Fruit fly (Drosophila melanogaster) whole organism, embryonic: ENCODE results near the gene grnd.

ENCODE experiments used
- Abd-B ChIP-seq: fragments of 200-800 bp; sonication (Bioruptor generic); optimal IDR thresholded peaks from 2 replicates; lab custom pipeline; 2018; ENCODE audit warnings: missing biosample characterization, mild to moderate bottlenecking, missing genetic modification characterization, moderate library complexity
- Adf1 ChIP-seq: fragments of 200-800 bp; sonication (Bioruptor generic); IDR thresholded peaks from 2 replicates; pipeline ENCODE4 v1.3.6; 2022; ENCODE audit warnings: missing biosample characterization, missing genetic modification characterization
- Bgb ChIP-seq: fragments of 200-800 bp; sonication (Bioruptor generic); IDR thresholded peaks from 2 replicates; pipeline ENCODE4 v1.3.6; 2022; ENCODE audit warnings: missing biosample characterization, missing genetic modification characterization; ENCODE audit not compliant: partially characterized antibody
- Blimp-1 ChIP-seq: fragments of 200-800 bp; sonication (Bioruptor generic); optimal IDR thresholded peaks from 3 replicates; lab custom pipeline; 2018; ENCODE audit warnings: missing biosample characterization, missing genetic modification characterization, mild to moderate bottlenecking, moderate library complexity, missing genetic modification reagents
- CG10462 ChIP-seq: fragments of 200-800 bp; sonication (Bioruptor generic); optimal IDR thresholded peaks from 2 replicates; lab custom pipeline; 2016; ENCODE audit warnings: missing biosample characterization, missing genetic modification characterization
- CG10565 ChIP-seq: fragments of 200-800 bp; sonication (Bioruptor generic); optimal IDR thresholded peaks from 3 replicates; lab custom pipeline; 2016; ENCODE audit warnings: missing biosample characterization, mild to moderate bottlenecking, missing genetic modification characterization
- CG11398 ChIP-seq: fragments of 200-800 bp; sonication (Bioruptor generic); optimal IDR thresholded peaks from 2 replicates; lab custom pipeline; 2016; ENCODE audit warnings: missing biosample characterization, missing genetic modification characterization
- CG12155 ChIP-seq: fragments of 200-800 bp; sonication (Bioruptor generic); optimal IDR thresholded peaks from 3 replicates; lab custom pipeline; 2016; ENCODE audit warnings: missing biosample characterization, missing genetic modification characterization
- CG13775 ChIP-seq: fragments of 200-800 bp; sonication (Bioruptor generic); optimal IDR thresholded peaks from 3 replicates; lab custom pipeline; 2017; ENCODE audit warnings: missing biosample characterization, mild to moderate bottlenecking, missing genetic modification characterization
- CG14710 ChIP-seq: fragments of 200-800 bp; sonication (Bioruptor generic); optimal IDR thresholded peaks from 3 replicates; lab custom pipeline; 2019; ENCODE audit warnings: missing biosample characterization, mild to moderate bottlenecking, missing genetic modification characterization, moderate library complexity
- CG15269 ChIP-seq: fragments of 200-800 bp; sonication (Bioruptor generic); optimal IDR thresholded peaks from 2 replicates; lab custom pipeline; 2018; ENCODE audit warnings: missing biosample characterization, mild to moderate bottlenecking, missing genetic modification characterization, moderate library complexity
- CG16813 ChIP-seq: fragments of 200-800 bp; sonication (Bioruptor generic); IDR thresholded peaks from 3 replicates; pipeline ENCODE4 v1.3.6; 2022; ENCODE audit warnings: missing biosample characterization, missing genetic modification characterization; ENCODE audit not compliant: partially characterized antibody
- CG1792 ChIP-seq: fragments of 200-800 bp; sonication (Bioruptor generic); optimal IDR thresholded peaks from 2 replicates; lab custom pipeline; 2016; ENCODE audit warnings: missing biosample characterization, missing genetic modification characterization
- CG30403 ChIP-seq: fragments of 200-800 bp; sonication (Bioruptor generic); optimal IDR thresholded peaks from 3 replicates; lab custom pipeline; 2016; ENCODE audit warnings: missing biosample characterization, missing genetic modification characterization
- CG3407 ChIP-seq: fragments of 200-800 bp; sonication (Bioruptor generic); optimal IDR thresholded peaks from 2 replicates; lab custom pipeline; 2018; ENCODE audit warnings: missing biosample characterization, mild to moderate bottlenecking, missing genetic modification characterization
- CG4424 ChIP-seq: fragments of 200-800 bp; sonication (Bioruptor generic); optimal IDR thresholded peaks from 3 replicates; lab custom pipeline; 2016; ENCODE audit warnings: missing biosample characterization, missing genetic modification characterization
- CG4730 ChIP-seq: fragments of 200-800 bp; sonication (Bioruptor generic); IDR thresholded peaks from 2 replicates; pipeline ENCODE4 v1.3.6; 2022; ENCODE audit warnings: missing biosample characterization, missing genetic modification characterization
- CG6683 ChIP-seq: fragments of 200-800 bp; sonication (Bioruptor generic); optimal IDR thresholded peaks from 2 replicates; lab custom pipeline; 2017; ENCODE audit warnings: missing biosample characterization, mild to moderate bottlenecking, missing genetic modification characterization, missing genetic modification reagents
- CG6813 ChIP-seq: fragments of 200-800 bp; sonication (Bioruptor generic); optimal IDR thresholded peaks from 2 replicates; lab custom pipeline; 2017; ENCODE audit warnings: missing biosample characterization, missing genetic modification characterization, mild to moderate bottlenecking, moderate library complexity, missing genetic modification reagents
- CG8478 ChIP-seq: fragments of >200 bp; optimal IDR thresholded peaks from 2 replicates; lab custom pipeline; 2018
- CHES-1-like ChIP-seq: fragments of 200-800 bp; sonication (Bioruptor generic); optimal IDR thresholded peaks from 2 replicates; lab custom pipeline; 2016; ENCODE audit warnings: missing biosample characterization, missing genetic modification characterization
- Chrac-16 ChIP-seq: fragments of 200-800 bp; sonication (Bioruptor generic); optimal IDR thresholded peaks from 3 replicates; lab custom pipeline; 2016; ENCODE audit warnings: missing biosample characterization, missing genetic modification characterization
- Dek ChIP-seq: fragments of 200-800 bp; sonication (Bioruptor generic); optimal IDR thresholded peaks from 3 replicates; lab custom pipeline; 2019; ENCODE audit warnings: missing biosample characterization, mild to moderate bottlenecking, missing genetic modification characterization, moderate library complexity
- Doc3 ChIP-seq: fragments of 200-800 bp; sonication (Bioruptor generic); IDR thresholded peaks from 3 replicates; pipeline ENCODE4 v1.3.6; 2022; ENCODE audit warnings: missing biosample characterization, missing genetic modification characterization; ENCODE audit not compliant: partially characterized antibody
- HLH3B ChIP-seq: fragments of 200-800 bp; sonication (Bioruptor generic); IDR thresholded peaks from 2 replicates; pipeline ENCODE4 v1.3.6; 2022; ENCODE audit warnings: missing biosample characterization, missing genetic modification characterization
- Hmx ChIP-seq: fragments of 200-800 bp; sonication (Bioruptor generic); optimal IDR thresholded peaks from 2 replicates; lab custom pipeline; 2016; ENCODE audit warnings: missing biosample characterization, missing genetic modification characterization
- Hsf ChIP-seq: fragments of 200-800 bp; sonication (Bioruptor generic); optimal IDR thresholded peaks from 3 replicates; lab custom pipeline; 2016; ENCODE audit warnings: missing biosample characterization, missing genetic modification characterization
- Jarid2 ChIP-seq: fragments of 200-800 bp; sonication (Bioruptor generic); optimal IDR thresholded peaks from 3 replicates; lab custom pipeline; 2017; ENCODE audit warnings: mild to moderate bottlenecking, missing biosample characterization, missing genetic modification reagents, missing genetic modification characterization
- Med ChIP-seq: fragments of 200-800 bp; sonication (Bioruptor generic); peaks from one replicate; lab custom pipeline; 2016; ENCODE audit warnings: missing biosample characterization, missing genetic modification characterization, mild to moderate bottlenecking, inconsistent platforms, moderate library complexity
- NK7.1 ChIP-seq: fragments of 200-800 bp; sonication (Bioruptor generic); optimal IDR thresholded peaks from 3 replicates; lab custom pipeline; 2016; ENCODE audit warnings: missing biosample characterization, missing genetic modification characterization
- Taf1 ChIP-seq: fragments of 200-800 bp; sonication (Bioruptor generic); IDR thresholded peaks from 2 replicates; pipeline ENCODE4 v1.3.6; 2022; ENCODE audit warnings: missing biosample characterization, missing genetic modification characterization
- ac ChIP-seq: fragments of 200-800 bp; sonication (Bioruptor generic); optimal IDR thresholded peaks from 3 replicates; lab custom pipeline; 2017; ENCODE audit warnings: missing biosample characterization, mild to moderate bottlenecking, missing genetic modification characterization
- ase ChIP-seq: fragments of 200-800 bp; sonication (Bioruptor generic); IDR thresholded peaks from 3 replicates; pipeline ENCODE4 v1.3.6; 2022; ENCODE audit warnings: missing biosample characterization, missing genetic modification characterization
- dan ChIP-seq: fragments of 200-800 bp; sonication (Bioruptor generic); IDR thresholded peaks from 2 replicates; pipeline ENCODE4 v1.3.6; 2022; ENCODE audit warnings: missing biosample characterization, missing genetic modification characterization
- exex ChIP-seq: fragments of 200-800 bp; sonication (Bioruptor generic); optimal IDR thresholded peaks from 4 replicates; lab custom pipeline; 2018; ENCODE audit warnings: missing biosample characterization, mild to moderate bottlenecking, missing genetic modification characterization, moderate library complexity
- fd3F ChIP-seq: fragments of 200-800 bp; sonication (Bioruptor generic); optimal IDR thresholded peaks from 2 replicates; lab custom pipeline; 2018; ENCODE audit warnings: missing biosample characterization, mild to moderate bottlenecking, missing genetic modification characterization, moderate library complexity
- gcm ChIP-seq: fragments of 200-800 bp; sonication (Bioruptor generic); optimal IDR thresholded peaks from 2 replicates; lab custom pipeline; 2019; ENCODE audit warnings: missing biosample characterization, mild to moderate bottlenecking, missing genetic modification characterization, moderate library complexity
- gem ChIP-seq: fragments of 200-800 bp; sonication (Bioruptor generic); optimal IDR thresholded peaks from 2 replicates; lab custom pipeline; 2019; ENCODE audit warnings: missing biosample characterization, mild to moderate bottlenecking, missing genetic modification characterization, moderate library complexity
- grau ChIP-seq: fragments of 200-800 bp; optimal IDR thresholded peaks from 3 replicates; lab custom pipeline; 2019; ENCODE audit warnings: missing biosample characterization, mild to moderate bottlenecking, missing genetic modification characterization, moderate library complexity
- jigr1 ChIP-seq: fragments of 200-800 bp; sonication (Bioruptor generic); IDR thresholded peaks from 3 replicates; pipeline ENCODE4 v1.3.6; 2022; ENCODE audit warnings: missing biosample characterization, missing genetic modification characterization
- onecut ChIP-seq: fragments of 200-800 bp; sonication (Bioruptor generic); IDR thresholded peaks from 2 replicates; pipeline ENCODE4 v1.3.6; 2022; ENCODE audit warnings: missing biosample characterization, missing genetic modification characterization
- pum ChIP-seq: fragments of 200-800 bp; sonication (Bioruptor generic); optimal IDR thresholded peaks from 2 replicates; lab custom pipeline; 2016; ENCODE audit warnings: missing biosample characterization, missing genetic modification characterization
- salm ChIP-seq: fragments of 200-800 bp; sonication (Bioruptor generic); optimal IDR thresholded peaks from 2 replicates; lab custom pipeline; 2018; ENCODE audit warnings: missing biosample characterization, mild to moderate bottlenecking, missing genetic modification characterization
- schlank ChIP-seq: fragments of 200-800 bp; sonication (Bioruptor generic); optimal IDR thresholded peaks from 2 replicates; lab custom pipeline; 2018; ENCODE audit warnings: missing biosample characterization, mild to moderate bottlenecking, missing genetic modification characterization
- sim ChIP-seq: fragments of 200-800 bp; sonication (Bioruptor generic); IDR thresholded peaks from 2 replicates; pipeline ENCODE4 v1.3.6; 2022; ENCODE audit warnings: missing biosample characterization, missing genetic modification characterization
- sqz ChIP-seq: fragments of 200-800 bp; sonication (Bioruptor generic); optimal IDR thresholded peaks from 3 replicates; lab custom pipeline; 2018; ENCODE audit warnings: missing biosample characterization, mild to moderate bottlenecking, missing genetic modification characterization
- tap ChIP-seq: fragments of 200-800 bp; optimal IDR thresholded peaks from 3 replicates; lab custom pipeline; 2019; ENCODE audit warnings: missing biosample characterization, mild to moderate bottlenecking, missing genetic modification characterization, moderate library complexity
- tin ChIP-seq: fragments of 200-800 bp; sonication (Bioruptor generic); optimal IDR thresholded peaks from 3 replicates; lab custom pipeline; 2016; ENCODE audit warnings: missing biosample characterization, missing genetic modification characterization
- tna ChIP-seq: fragments of 200-800 bp; sonication (Bioruptor generic); IDR thresholded peaks from 2 replicates; pipeline ENCODE4 v1.3.6; 2022; ENCODE audit warnings: missing biosample characterization, missing genetic modification characterization; ENCODE audit not compliant: partially characterized antibody
- tx ChIP-seq: fragments of 200-800 bp; sonication (Bioruptor generic); optimal IDR thresholded peaks from 2 replicates; lab custom pipeline; 2016; ENCODE audit warnings: missing biosample characterization, missing genetic modification characterization

grnd gene

dm6 chr2L:18448639-18449430, 36.4 kb upstream of the grnd start, which contains the start of gene ncm (continued):
- TF ChIP-seq onecut (GFP tag; lab: Robert Waterston, UW) (no peak), Dek (tag; lab: Kevin White, UChicago) (no peak), CG1792 (GFP tag; lab: Kevin White, UChicago) (no peak), Abd-B (GFP tag; lab: Kevin White, UChicago) (no peak), Chrac-16 (GFP tag; lab: Kevin White, UChicago) (peak; percentile 26), NK7.1 (GFP tag; lab: Kevin White, UChicago) (no peak), sim (GFP tag; lab: Robert Waterston, UW) (no peak), CG4730 (GFP tag; lab: Robert Waterston, UW) (no peak), Med (peak; percentile 83), CG14710 (tag; lab: Kevin White, UChicago) (peak; percentile 64), grau (tag; lab: Kevin White, UChicago) (no peak), CHES-1-like (GFP tag; lab: Kevin White, UChicago) (peak; percentile 23), schlank (tag; lab: Kevin White, UChicago) (no peak), Jarid2 (GFP tag; lab: Kevin White, UChicago) (no peak), ase (GFP tag; lab: Robert Waterston, UW) (no peak), CG6683 (GFP tag; lab: Kevin White, UChicago) (no peak), jigr1 (GFP tag; lab: Robert Waterston, UW) (no peak; the same call in 2 of the 3 replicates), HLH3B (no peak), tin (no peak), Adf1 (GFP tag; lab: Robert Waterston, UW) (no peak), Blimp-1 (GFP tag; lab: Kevin White, UChicago) (no peak), ac (GFP tag; lab: Kevin White, UChicago) (no peak), exex (tag; lab: Kevin White, UChicago) (no peak), Doc3 (GFP tag; lab: Robert Waterston, UW) (peak; percentile 77), CG6813 (GFP tag; lab: Kevin White, UChicago) (no peak), Taf1 (no peak), CG16813 (peak; percentile 89), CG10462 (GFP tag; lab: Kevin White, UChicago) (no peak), tx (GFP tag; lab: Kevin White, UChicago) (no peak), dan (GFP tag; lab: Robert Waterston, UW) (no peak), sqz (no peak), tna (GFP tag; lab: Robert Waterston, UW) (peak; percentile 76), CG10565 (GFP tag; lab: Kevin White, UChicago) (no peak), CG4424 (peak; percentile 39), tap (tag; lab: Kevin White, UChicago) (no peak), Bgb (peak; percentile 90), fd3F (GFP tag; lab: Kevin White, UChicago) (no peak), Hmx (GFP tag; lab: Kevin White, UChicago) (no peak), CG8478 (lab: Kevin White, UChicago) (no peak), CG13775 (GFP tag; lab: Kevin White, UChicago) (no peak), Hsf (GFP tag; lab: Kevin White, UChicago) (no peak), CG30403 (peak; percentile 45), gem (tag; lab: Kevin White, UChicago) (no peak), CG12155 (GFP tag; lab: Kevin White, UChicago) (no peak), CG11398 (GFP tag; lab: Kevin White, UChicago) (no peak), gcm (GFP tag; lab: Kevin White, UChicago) (no peak), CG3407 (GFP tag; lab: Kevin White, UChicago) (no peak), pum (GFP tag; lab: Kevin White, UChicago) (no peak), CG15269 (tag; lab: Kevin White, UChicago) (no peak), salm (no peak)
